Worm (Caenorhabditis elegans) whole organism, late embryonic: ENCODE data around the gene F26F4.5.
A peak's percentile ranks its signal among the peaks of the same experiment; 100 is the strongest.
"Not testable (repeated sequence)": the region's sequence is repeated elsewhere in the genome, so short reads cannot be mapped to it uniquely, and the experiment has no call there.

Experiments used
- C08G9.2 ChIP-seq: sonication (generic microtip); optimal IDR thresholded peaks from 2 replicates; lab custom pipeline; 2016; ENCODE audit warnings: mild to moderate bottlenecking, missing genetic modification characterization, moderate library complexity, missing compliant biosample characterization
- F13H6.1 ChIP-seq: sonication (generic microtip); optimal IDR thresholded peaks from 2 replicates; lab custom pipeline; 2016; ENCODE audit warnings: missing genetic modification characterization, missing compliant biosample characterization
- K02D7.2 ChIP-seq: sonication (generic microtip); optimal IDR thresholded peaks from 2 replicates; lab custom pipeline; 2017; ENCODE audit warnings: mild to moderate bottlenecking, missing genetic modification characterization, missing compliant biosample characterization
- T23F11.4 ChIP-seq: fragments of 200-800 bp; sonication (Bioruptor generic); optimal IDR thresholded peaks from 2 replicates; lab custom pipeline; 2018; ENCODE audit warnings: mild to moderate bottlenecking, missing genetic modification characterization, missing compliant biosample characterization
- Y22D7AL.16 ChIP-seq: sonication (generic microtip); optimal IDR thresholded peaks from 2 replicates; lab custom pipeline; 2016; ENCODE audit warnings: missing genetic modification characterization, missing compliant biosample characterization
- ceh-18 ChIP-seq: sonication (generic microtip); optimal IDR thresholded peaks from 2 replicates; lab custom pipeline; 2016; ENCODE audit warnings: missing genetic modification characterization, missing compliant biosample characterization
- ceh-19 ChIP-seq: fragments of 200-800 bp; sonication (Bioruptor generic); optimal IDR thresholded peaks from 2 replicates; lab custom pipeline; 2018; ENCODE audit warnings: mild to moderate bottlenecking, missing genetic modification characterization, missing compliant biosample characterization
- ceh-2 ChIP-seq: sonication (generic microtip); optimal IDR thresholded peaks from 2 replicates; lab custom pipeline; 2016; ENCODE audit warnings: missing genotype, missing genetic modification characterization, missing compliant biosample characterization
- ceh-22 ChIP-seq: sonication (generic microtip); optimal IDR thresholded peaks from 2 replicates; lab custom pipeline; 2017; ENCODE audit warnings: missing biosample characterization, missing genetic modification characterization
- ceh-24 ChIP-seq: sonication (generic microtip); optimal IDR thresholded peaks from 2 replicates; lab custom pipeline; 2016; ENCODE audit warnings: mild to moderate bottlenecking, missing genetic modification characterization, missing compliant biosample characterization
- ceh-30 ChIP-seq: fragments of 150-350 bp; optimal IDR thresholded peaks from 2 replicates; lab custom pipeline; 2014; ENCODE audit warnings: missing biosample characterization, missing genetic modification characterization
- ceh-34 ChIP-seq: sonication (generic microtip); optimal IDR thresholded peaks from 2 replicates; lab custom pipeline; 2016; ENCODE audit warnings: mild to moderate bottlenecking, missing genetic modification characterization, missing compliant biosample characterization
- ceh-45 ChIP-seq: fragments of 200-800 bp; sonication (Bioruptor generic); IDR thresholded peaks from 2 replicates; pipeline ENCODE4 v1.3.6; 2022; ENCODE audit warnings: missing genetic modification reagents, missing genetic modification characterization, missing compliant biosample characterization
- ceh-48 ChIP-seq: sonication (generic microtip); optimal IDR thresholded peaks from 2 replicates; lab custom pipeline; 2016; ENCODE audit warnings: missing genetic modification characterization, inconsistent platforms, missing compliant biosample characterization
- ceh-6 ChIP-seq: fragments of 200-800 bp; sonication (Bioruptor generic); optimal IDR thresholded peaks from 2 replicates; lab custom pipeline; 2018; ENCODE audit warnings: mild to moderate bottlenecking, missing genetic modification characterization, missing compliant biosample characterization
- ceh-9 ChIP-seq: sonication (generic microtip); optimal IDR thresholded peaks from 2 replicates; lab custom pipeline; 2016; ENCODE audit warnings: mild to moderate bottlenecking, missing genetic modification characterization, inconsistent platforms, missing compliant biosample characterization
- elt-2 ChIP-seq: sonication (generic microtip); optimal IDR thresholded peaks from 2 replicates; lab custom pipeline; 2016; ENCODE audit warnings: missing genetic modification reagents, missing genetic modification characterization, missing compliant biosample characterization
- elt-4 ChIP-seq: sonication (generic microtip); optimal IDR thresholded peaks from 2 replicates; lab custom pipeline; 2016; ENCODE audit warnings: missing genetic modification characterization, missing compliant biosample characterization
- ets-4 ChIP-seq: sonication (generic microtip); optimal IDR thresholded peaks from 2 replicates; lab custom pipeline; 2016; ENCODE audit warnings: missing genetic modification characterization, missing compliant biosample characterization
- eyg-1 ChIP-seq: sonication (generic microtip); optimal IDR thresholded peaks from 2 replicates; lab custom pipeline; 2016; ENCODE audit warnings: missing genotype, missing genetic modification characterization, missing compliant biosample characterization
- fax-1 ChIP-seq: sonication (generic microtip); optimal IDR thresholded peaks from 2 replicates; lab custom pipeline; 2016; ENCODE audit warnings: missing genotype, missing genetic modification characterization, missing compliant biosample characterization
- fkh-6 ChIP-seq: sonication (generic microtip); optimal IDR thresholded peaks from 2 replicates; lab custom pipeline; 2016; ENCODE audit warnings: missing genetic modification characterization, missing compliant biosample characterization
- hlh-13 ChIP-seq: fragments of 200-800 bp; sonication (Bioruptor generic); optimal IDR thresholded peaks from 2 replicates; lab custom pipeline; 2018; ENCODE audit warnings: mild to moderate bottlenecking, missing genetic modification characterization, missing compliant biosample characterization
- hlh-15 ChIP-seq: sonication (generic microtip); optimal IDR thresholded peaks from 2 replicates; lab custom pipeline; 2016; ENCODE audit warnings: missing genetic modification characterization, missing compliant biosample characterization
- hlh-30 ChIP-seq: sonication (generic microtip); optimal IDR thresholded peaks from 2 replicates; lab custom pipeline; 2017; ENCODE audit warnings: antibody characterized with exemption, missing genetic modification characterization, missing compliant biosample characterization; ENCODE audit not compliant: insufficient read depth
- hlh-6 ChIP-seq: sonication (generic microtip); optimal IDR thresholded peaks from 2 replicates; lab custom pipeline; 2016; ENCODE audit warnings: missing genotype, missing genetic modification characterization, missing compliant biosample characterization
- lin-11 ChIP-seq: fragments of 200-800 bp; sonication (Bioruptor generic); optimal IDR thresholded peaks from 2 replicates; lab custom pipeline; 2018; ENCODE audit warnings: mild to moderate bottlenecking, missing genetic modification characterization, missing compliant biosample characterization
- madf-2 ChIP-seq: sonication (generic microtip); optimal IDR thresholded peaks from 2 replicates; lab custom pipeline; 2017; ENCODE audit warnings: missing genetic modification characterization, missing compliant biosample characterization
- mec-3 ChIP-seq: sonication (generic microtip); optimal IDR thresholded peaks from 2 replicates; lab custom pipeline; 2016; ENCODE audit warnings: borderline replicate concordance, missing genetic modification characterization, missing compliant biosample characterization
- nhr-11 ChIP-seq: fragments of 150-350 bp; optimal IDR thresholded peaks from 2 replicates; lab custom pipeline; 2014; ENCODE audit warnings: missing biosample characterization, missing genetic modification characterization
- nhr-232 ChIP-seq: sonication (generic microtip); optimal IDR thresholded peaks from 2 replicates; lab custom pipeline; 2016; ENCODE audit warnings: missing genetic modification characterization, missing compliant biosample characterization
- npax-4 ChIP-seq: sonication (generic microtip); optimal IDR thresholded peaks from 2 replicates; lab custom pipeline; 2016; ENCODE audit warnings: missing genetic modification characterization, missing compliant biosample characterization
- pag-3 ChIP-seq: sonication (generic microtip); optimal IDR thresholded peaks from 2 replicates; lab custom pipeline; 2016; ENCODE audit warnings: missing compliant biosample characterization, missing genetic modification characterization, borderline replicate concordance
- pha-2 ChIP-seq: sonication (generic microtip); optimal IDR thresholded peaks from 2 replicates; lab custom pipeline; 2017; ENCODE audit warnings: mild to moderate bottlenecking, missing genetic modification characterization, missing compliant biosample characterization
- rnt-1 ChIP-seq: sonication (generic microtip); optimal IDR thresholded peaks from 2 replicates; lab custom pipeline; 2016; ENCODE audit warnings: missing genetic modification characterization, missing compliant biosample characterization
- tbx-2 ChIP-seq: sonication (generic microtip); optimal IDR thresholded peaks from 2 replicates; lab custom pipeline; 2016; ENCODE audit warnings: missing genetic modification characterization, missing compliant biosample characterization
- tbx-7 ChIP-seq: sonication (generic microtip); optimal IDR thresholded peaks from 2 replicates; lab custom pipeline; 2016; ENCODE audit warnings: missing genotype, missing genetic modification characterization, missing compliant biosample characterization
- ttx-3 ChIP-seq: sonication (generic microtip); optimal IDR thresholded peaks from 2 replicates; lab custom pipeline; 2016; ENCODE audit warnings: missing genetic modification reagents, missing genetic modification characterization, missing compliant biosample characterization
- unc-42 ChIP-seq: sonication (generic microtip); optimal IDR thresholded peaks from 2 replicates; lab custom pipeline; 2016; ENCODE audit warnings: missing genotype, missing genetic modification characterization, missing compliant biosample characterization
- unc-55 ChIP-seq: sonication (generic microtip); optimal IDR thresholded peaks from 2 replicates; lab custom pipeline; 2017; ENCODE audit warnings: missing biosample characterization, missing genetic modification reagents, missing genetic modification characterization
- unc-86 ChIP-seq: sonication (generic microtip); optimal IDR thresholded peaks from 2 replicates; lab custom pipeline; 2016; ENCODE audit warnings: missing genetic modification characterization, missing compliant biosample characterization

The F26F4.5 gene

ce11 chrIII:4930154-4930679, 39.2 kb upstream of the F26F4.5 start, which contains the start of gene set-2 (continued):
- TF ChIP-seq C08G9.2 (peak; percentile 91), ceh-19 (GFP tag; lab: Kevin White, UChicago) (no peak), hlh-6 (no peak), ttx-3 (tag; lab: Kevin White, UChicago) (peak; percentile 35), ceh-6 (GFP tag; lab: Kevin White, UChicago) (no peak), unc-86 (tag; lab: Kevin White, UChicago) (no peak), ceh-34 (tag; lab: Kevin White, UChicago) (peak; percentile 34), elt-2 (peak; percentile 67), eyg-1 (tag; lab: Kevin White, UChicago) (peak; percentile 44), unc-55 (no peak), hlh-13 (GFP tag; lab: Kevin White, UChicago) (no peak), pag-3 (tag; lab: Kevin White, UChicago) (no peak), tbx-7 (tag; lab: Kevin White, UChicago) (peak; percentile 87), ceh-30 (no peak), hlh-15 (no peak), ceh-22 (no peak), unc-42 (peak; percentile 24), ceh-18 (tag; lab: Kevin White, UChicago) (no peak), fkh-6 (tag; lab: Kevin White, UChicago) (peak; percentile 18), pha-2 (tag; lab: Kevin White, UChicago) (peak; percentile 9), elt-4 (tag; lab: Kevin White, UChicago) (no peak), Y22D7AL.16 (no peak), ceh-24 (tag; lab: Kevin White, UChicago) (no peak)
- TF ChIP-seq, all 69 proteins: peak for 25

ce11 chrIII:4924134-4924533, 33.1 kb upstream of the F26F4.5 start:
- TF ChIP-seq ceh-45 (GFP tag; lab: Robert Waterston, UW) (no peak), ceh-2 (no peak), unc-42 (no peak), rnt-1 (tag; lab: Kevin White, UChicago) (no peak), lin-11 (tag; lab: Kevin White, UChicago) (no peak), hlh-13 (GFP tag; lab: Kevin White, UChicago) (no peak), K02D7.2 (tag; lab: Kevin White, UChicago) (no peak), F13H6.1 (tag; lab: Kevin White, UChicago) (no peak), hlh-30 (tag; lab: Kevin White, UChicago) (no peak), ceh-48 (tag; lab: Kevin White, UChicago) (no peak), hlh-15 (no peak), pag-3 (tag; lab: Kevin White, UChicago) (no peak), elt-2 (no peak), ceh-22 (no peak), nhr-232 (tag; lab: Kevin White, UChicago) (no peak), fax-1 (tag; lab: Kevin White, UChicago) (no peak), madf-2 (tag; lab: Kevin White, UChicago) (no peak), tbx-2 (tag; lab: Kevin White, UChicago) (no peak), tbx-7 (tag; lab: Kevin White, UChicago) (no peak), ets-4 (tag; lab: Kevin White, UChicago) (no peak)

- TF ChIP-seq ceh-18 (tag; lab: Kevin White, UChicago); elt-2; ets-4 (tag; lab: Kevin White, UChicago): not testable (repeated sequence)
- TF ChIP-seq, all 69 proteins: peak for 0; not testable (repeated sequence) for 69
Observed at ce11 chrIII:4922020-4922419, 31.0 kb upstream of the F26F4.5 start, which contains the start of gene mmab-1. TSS of gene mmab-1 (minus strand) at chrIII:4922114.

ce11 chrIII:4920221-4920620, 29.2 kb upstream of the F26F4.5 start, which contains the start of gene ula-1:
TSS of gene ula-1 (minus strand) at chrIII:4920321.
- TF ChIP-seq nhr-11 (tag; lab: Kevin White, UChicago) (no peak), fkh-6 (tag; lab: Kevin White, UChicago) (no peak), eyg-1 (tag; lab: Kevin White, UChicago) (no peak), npax-4 (tag; lab: Kevin White, UChicago) (no peak), ceh-9 (tag; lab: Kevin White, UChicago) (no peak), T23F11.4 (GFP tag; lab: Kevin White, UChicago) (no peak), mec-3 (tag; lab: Kevin White, UChicago) (no peak), Y22D7AL.16 (no peak), fax-1 (tag; lab: Kevin White, UChicago) (no peak)
